ENCODE assay signal across 7 worm cellular contexts in genomic region chrX:6926952-6927351, ce11.
TF ChIP-seq lines count a peak whose summit lies in the region.

No protein-coding gene starts in this region.

TF ChIP-seq in whole organism, L1 larva, 84 proteins besides CTCF, POLR2A, EP300 and RAD21:
- TF ChIP-seq fkh-10 (GFP tag; optimal IDR thresholded peaks at IDR 0.05; lab: Kevin White, UChicago): no peak
- peak; percentile 2 for TF ChIP-seq lin-14 (GFP tag; optimal IDR thresholded peaks at IDR 0.05; lab: Kevin White, UChicago)
- TF ChIP-seq dpl-1 (GFP tag; optimal IDR thresholded peaks at IDR 0.05; lab: Kevin White, UChicago): no peak
- TF ChIP-seq elt-2 (tag; optimal IDR thresholded peaks at IDR 0.05; lab: Kevin White, UChicago): peak; percentile 68
- TF ChIP-seq ztf-4 (tag; optimal IDR thresholded peaks at IDR 0.05; lab: Kevin White, UChicago): no peak
- no peak for TF ChIP-seq nhr-28 (tag; optimal IDR thresholded peaks at IDR 0.05; lab: Kevin White, UChicago)

TF ChIP-seq in whole organism, L2 larva, 48 proteins besides CTCF, POLR2A, EP300 and RAD21:
- TF ChIP-seq nhr-77 (tag; optimal IDR thresholded peaks at IDR 0.05; lab: Kevin White, UChicago) (no peak), nhr-25 (tag; optimal IDR thresholded peaks at IDR 0.05; lab: Kevin White, UChicago) (no peak), elt-1 (tag; optimal IDR thresholded peaks at IDR 0.05; lab: Kevin White, UChicago) (no peak), F13H6.1 (tag; optimal IDR thresholded peaks at IDR 0.05; lab: Kevin White, UChicago) (peak; percentile 17), sma-9 (GFP tag; optimal IDR thresholded peaks at IDR 0.05; lab: Kevin White, UChicago) (peak; percentile 49), sma-9 (tag; optimal IDR thresholded peaks at IDR 0.05; lab: Kevin White, UChicago) (no peak), nhr-6 (tag; optimal IDR thresholded peaks at IDR 0.05; lab: Kevin White, UChicago) (no peak), crh-2 (tag; optimal IDR thresholded peaks at IDR 0.05; lab: Kevin White, UChicago) (peak; percentile 52), fos-1 (tag; optimal IDR thresholded peaks at IDR 0.05; lab: Kevin White, UChicago) (peak; percentile 75), Y55F3AM.14 (GFP tag; optimal IDR thresholded peaks at IDR 0.05; lab: Kevin White, UChicago) (no peak), skn-1 (tag; optimal IDR thresholded peaks at IDR 0.05; lab: Kevin White, UChicago) (no peak)

TF ChIP-seq in whole organism, L3 larva, 47 proteins besides CTCF, POLR2A, EP300 and RAD21:
- TF ChIP-seq nhr-67 (tag; optimal IDR thresholded peaks at IDR 0.05; lab: Kevin White, UChicago): no peak
- peak; percentile 69 for TF ChIP-seq elt-2 (tag; optimal IDR thresholded peaks at IDR 0.05; lab: Kevin White, UChicago)
- peak; percentile 44 for TF ChIP-seq pha-4 (tag; optimal IDR thresholded peaks at IDR 0.05; lab: Kevin White, UChicago)
- no peak for TF ChIP-seq ztf-11 (tag; optimal IDR thresholded peaks at IDR 0.05; lab: Kevin White, UChicago)
- peak; percentile 78 for TF ChIP-seq pqm-1 (tag; optimal IDR thresholded peaks at IDR 0.05; lab: Kevin White, UChicago)

TF ChIP-seq in whole organism, L4 larva, 104 proteins besides CTCF, POLR2A, EP300 and RAD21:
- TF ChIP-seq snpc-4 (tag; optimal IDR thresholded peaks at IDR 0.05; lab: Kevin White, UChicago): no peak
- peak; percentile 64 for TF ChIP-seq pqm-1 (tag; optimal IDR thresholded peaks at IDR 0.05; lab: Kevin White, UChicago)
- no peak for TF ChIP-seq ceh-44 (GFP tag; IDR thresholded peaks at IDR 0.05; lab: Robert Waterston, UW)
- peak; percentile 61 for TF ChIP-seq dve-1 (tag; optimal IDR thresholded peaks at IDR 0.05; lab: Kevin White, UChicago; ENCODE audit: insufficient read depth)
- TF ChIP-seq hlh-11 (tag; optimal IDR thresholded peaks at IDR 0.05; lab: Kevin White, UChicago): peak; percentile 31
- TF ChIP-seq unc-62 (GFP tag; optimal IDR thresholded peaks at IDR 0.05 in 1 of 2; lab: Kevin White, UChicago): peak in 1 of 2 experiments; percentile 70
- TF ChIP-seq unc-62 (tag; optimal IDR thresholded peaks at IDR 0.05; lab: Kevin White, UChicago): no peak
- no peak for TF ChIP-seq daf-16 (GFP tag; optimal IDR thresholded peaks at IDR 0.05; lab: Kevin White, UChicago)
- peak; percentile 92 for TF ChIP-seq daf-16 (tag; optimal IDR thresholded peaks at IDR 0.05; lab: Kevin White, UChicago)
- TF ChIP-seq aha-1 (tag; lab: Kevin White, UChicago): peak; percentile 81
- no peak for TF ChIP-seq cey-2 (tag; optimal IDR thresholded peaks at IDR 0.05; lab: Kevin White, UChicago; ENCODE audit: borderline replicate concordance, insufficient read depth)

TF ChIP-seq in whole organism, late embryonic, 69 proteins besides CTCF, POLR2A, EP300 and RAD21:
- TF ChIP-seq elt-2 (tag; optimal IDR thresholded peaks at IDR 0.05; lab: Kevin White, UChicago) (peak; percentile 92), ama-1 (optimal IDR thresholded peaks at IDR 0.05; lab: Kevin White, UChicago) (no peak)

TF ChIP-seq in whole organism, mixed stage, embryonic, 35 proteins besides CTCF, POLR2A, EP300 and RAD21:
- no peak for TF ChIP-seq nhr-76 (tag; optimal IDR thresholded peaks at IDR 0.05; lab: Kevin White, UChicago)
- peak; percentile 5 for TF ChIP-seq pha-4 (tag; optimal IDR thresholded peaks at IDR 0.05; lab: Kevin White, UChicago)

TF ChIP-seq in whole organism, young adult, 124 proteins besides CTCF, POLR2A, EP300 and RAD21:
- TF ChIP-seq nhr-80 (tag; optimal IDR thresholded peaks at IDR 0.05; lab: Kevin White, UChicago) (peak; percentile 17), pbrm-1 (GFP tag; IDR thresholded peaks at IDR 0.05; lab: Robert Waterston, UW) (no peak)
